Worm (Caenorhabditis elegans): ENCODE data around the gene Y73B6BL.288.

Y73B6BL.288 gene

ce11 chrIV:6342431-6342830 is at the start of gene Y73B6BL.288:
TSS of gene Y73B6BL.288 (minus strand) at chrIV:6342531.
- TF ChIP-seq mab-5 (tag; optimal IDR thresholded peaks at IDR 0.05) (no peak), unc-62 (GFP tag; optimal IDR thresholded peaks at IDR 0.05) (no peak), sem-4 (tag; optimal IDR thresholded peaks at IDR 0.05) (no peak), nhr-25 (tag; optimal IDR thresholded peaks at IDR 0.05) (no peak), lin-39 (tag; optimal IDR thresholded peaks at IDR 0.05) (no peak), blmp-1 (tag; optimal IDR thresholded peaks at IDR 0.05; ENCODE audit: insufficient read depth) (no peak), nhr-21 (tag; optimal IDR thresholded peaks at IDR 0.05) (no peak)

DNA sequence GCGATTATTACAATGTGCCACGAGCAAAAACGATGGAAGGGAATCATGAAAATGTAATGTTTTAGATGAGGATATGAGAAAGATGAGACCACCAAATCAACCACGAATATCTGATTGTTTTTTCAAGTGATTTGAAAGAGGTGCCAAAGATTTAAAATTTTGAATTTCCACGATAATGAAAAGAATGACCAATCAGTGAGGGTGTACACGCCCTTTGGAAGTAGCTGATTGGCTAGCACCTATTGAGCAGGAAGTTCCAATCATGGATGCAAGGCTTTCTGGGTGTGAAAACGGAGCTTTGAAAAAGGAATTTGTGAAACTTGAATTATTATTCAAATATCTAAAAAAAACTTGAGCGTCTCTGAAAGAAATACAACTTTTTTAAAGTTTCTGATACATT is 49.2 kb upstream of the Y73B6BL.288 start:
- TF ChIP-seq blmp-1 (tag; optimal IDR thresholded peaks at IDR 0.05; ENCODE audit: insufficient read depth), result no peak
- TF ChIP-seq lin-13 (GFP tag; optimal IDR thresholded peaks at IDR 0.05), result no peak
- TF ChIP-seq R02D3.7 (tag; optimal IDR thresholded peaks at IDR 0.05), result no peak
- no peak for TF ChIP-seq snpc-4 (tag; optimal IDR thresholded peaks at IDR 0.05)
- no peak for TF ChIP-seq nhr-12 (tag; optimal IDR thresholded peaks at IDR 0.05)
- TF ChIP-seq fos-1 (tag; optimal IDR thresholded peaks at IDR 0.05), result no peak
- no peak for TF ChIP-seq mbf-1 (tag; optimal IDR thresholded peaks at IDR 0.05)
- no peak for TF ChIP-seq nhr-6 (tag; optimal IDR thresholded peaks at IDR 0.05)
- TF ChIP-seq alr-1 (tag; optimal IDR thresholded peaks at IDR 0.05), result no peak

ce11 chrIV:6388550-6388949 is 46.2 kb upstream of the Y73B6BL.288 start:
- no peak for TF ChIP-seq aly-2 (tag; optimal IDR thresholded peaks at IDR 0.05)
- no peak for TF ChIP-seq nhr-12 (tag; optimal IDR thresholded peaks at IDR 0.05)
- TF ChIP-seq nhr-25 (tag; optimal IDR thresholded peaks at IDR 0.05), result no peak
- no peak for TF ChIP-seq ztf-4 (tag; optimal IDR thresholded peaks at IDR 0.05)
- TF ChIP-seq alr-1 (tag; optimal IDR thresholded peaks at IDR 0.05), result no peak
- no peak for TF ChIP-seq dmd-4 (tag; optimal IDR thresholded peaks at IDR 0.05)
- no peak for TF ChIP-seq elt-3 (tag; optimal IDR thresholded peaks at IDR 0.05)
- TF ChIP-seq ztf-1 (GFP tag; conservative IDR thresholded peaks at IDR 0.05), result no peak
- no peak for TF ChIP-seq nhr-21 (tag; optimal IDR thresholded peaks at IDR 0.05)
- no peak for TF ChIP-seq blmp-1 (tag; optimal IDR thresholded peaks at IDR 0.05; ENCODE audit: insufficient read depth)
- no peak for TF ChIP-seq unc-55 (GFP tag; optimal IDR thresholded peaks at IDR 0.05)
- no peak for TF ChIP-seq egl-27 (tag; optimal IDR thresholded peaks at IDR 0.05)
- TF ChIP-seq skn-1 (tag; optimal IDR thresholded peaks at IDR 0.05), result no peak
- TF ChIP-seq crh-2 (tag; optimal IDR thresholded peaks at IDR 0.05), result no peak
- no peak for TF ChIP-seq ZK546.5 (tag; optimal IDR thresholded peaks at IDR 0.05)

DNA sequence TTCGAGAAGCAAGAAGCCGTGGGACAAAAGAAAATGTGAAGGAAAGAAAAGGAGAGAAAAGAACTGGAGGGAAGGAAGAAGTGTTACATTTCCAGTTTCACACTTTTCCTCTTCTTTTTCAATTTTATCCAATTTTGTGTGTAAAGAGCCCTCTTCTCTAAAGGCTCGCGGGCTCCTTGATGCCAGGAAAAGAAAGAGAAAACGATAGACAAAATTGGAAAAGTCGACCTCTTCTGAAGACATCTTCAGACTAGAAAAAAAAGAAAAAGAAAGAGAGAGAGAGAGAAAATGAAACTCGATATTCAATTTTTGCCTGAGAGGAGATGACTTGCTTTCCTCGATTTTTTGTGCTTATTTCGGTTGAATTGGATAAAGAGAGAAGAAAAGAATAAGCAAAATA is 42.7 kb upstream of the Y73B6BL.288 start:
- TF ChIP-seq ceh-16 (tag; optimal IDR thresholded peaks at IDR 0.05) (no peak), ZK546.5 (tag; optimal IDR thresholded peaks at IDR 0.05) (no peak), zag-1 (tag; optimal IDR thresholded peaks at IDR 0.05) (no peak), R02D3.7 (tag; optimal IDR thresholded peaks at IDR 0.05) (no peak), nhr-23 (tag; optimal IDR thresholded peaks at IDR 0.05) (no peak), ztf-1 (GFP tag; conservative IDR thresholded peaks at IDR 0.05) (no peak), crh-2 (tag; optimal IDR thresholded peaks at IDR 0.05) (no peak), mbf-1 (tag; optimal IDR thresholded peaks at IDR 0.05) (no peak), ztf-11 (tag; optimal IDR thresholded peaks at IDR 0.05) (no peak), nhr-25 (tag; optimal IDR thresholded peaks at IDR 0.05) (no peak), nhr-12 (tag; optimal IDR thresholded peaks at IDR 0.05) (no peak), skn-1 (tag; optimal IDR thresholded peaks at IDR 0.05) (no peak), dmd-4 (tag; optimal IDR thresholded peaks at IDR 0.05) (no peak), unc-39 (tag; optimal IDR thresholded peaks at IDR 0.05) (no peak), ztf-4 (tag; optimal IDR thresholded peaks at IDR 0.05) (no peak)

- TF ChIP-seq crh-2 (tag; optimal IDR thresholded peaks at IDR 0.05) (no peak), nhr-23 (tag; optimal IDR thresholded peaks at IDR 0.05) (no peak), sma-3 (GFP tag; optimal IDR thresholded peaks at IDR 0.05) (no peak), nhr-25 (tag; optimal IDR thresholded peaks at IDR 0.05) (no peak)
Measured at ce11 chrIV:6383970-6384369, 41.6 kb upstream of the Y73B6BL.288 start, which contains the start of gene shl-1. TSS of gene shl-1 (minus strand) at chrIV:6384070.

DNA sequence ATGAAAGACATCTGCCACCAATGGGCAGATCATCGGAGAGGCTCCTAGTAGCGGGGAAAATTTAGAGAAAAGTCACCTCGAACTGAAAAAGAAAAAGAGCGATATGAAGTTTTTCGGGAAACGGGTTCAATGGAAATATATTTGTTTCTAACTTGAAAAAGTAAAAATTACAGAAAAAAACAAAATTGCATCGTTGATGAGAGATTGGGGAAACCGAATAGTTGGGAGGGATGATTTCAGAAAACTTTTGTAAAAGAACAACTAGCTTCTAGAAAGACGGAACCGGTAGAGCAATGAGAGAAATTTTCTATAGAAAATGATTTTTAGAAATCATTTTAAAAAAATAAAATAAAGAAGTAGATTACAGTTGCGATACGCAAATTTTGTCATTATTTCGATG is 36.1 kb upstream of the Y73B6BL.288 start:
- no peak for TF ChIP-seq ztf-11 (tag; optimal IDR thresholded peaks at IDR 0.05)
- TF ChIP-seq lsy-2 (tag; optimal IDR thresholded peaks at IDR 0.05), result no peak
- TF ChIP-seq nhr-25 (tag; optimal IDR thresholded peaks at IDR 0.05), result no peak
- TF ChIP-seq skn-1 (tag; optimal IDR thresholded peaks at IDR 0.05), result no peak
- TF ChIP-seq snpc-4 (tag; optimal IDR thresholded peaks at IDR 0.05), result no peak
- no peak for TF ChIP-seq R02D3.7 (tag; optimal IDR thresholded peaks at IDR 0.05)
- TF ChIP-seq sma-3 (GFP tag; optimal IDR thresholded peaks at IDR 0.05), result no peak
- no peak for TF ChIP-seq zag-1 (tag; optimal IDR thresholded peaks at IDR 0.05)
- TF ChIP-seq ztf-1 (GFP tag; conservative IDR thresholded peaks at IDR 0.05), result no peak
- TF ChIP-seq lin-39 (tag; optimal IDR thresholded peaks at IDR 0.05), result no peak
- no peak for TF ChIP-seq fos-1 (tag; optimal IDR thresholded peaks at IDR 0.05)
- TF ChIP-seq nhr-6 (tag; optimal IDR thresholded peaks at IDR 0.05), result no peak
- TF ChIP-seq blmp-1 (tag; optimal IDR thresholded peaks at IDR 0.05; ENCODE audit: insufficient read depth), result no peak
- TF ChIP-seq unc-55 (GFP tag; optimal IDR thresholded peaks at IDR 0.05), result no peak
- TF ChIP-seq sma-9 (GFP tag; optimal IDR thresholded peaks at IDR 0.05), result no peak
- no peak for TF ChIP-seq sma-9 (tag; optimal IDR thresholded peaks at IDR 0.05)
- no peak for TF ChIP-seq lin-13 (GFP tag; optimal IDR thresholded peaks at IDR 0.05)
